Worm (Caenorhabditis elegans): ENCODE measurements around the gene ZC373.2.

The ZC373.2 gene

DNA sequence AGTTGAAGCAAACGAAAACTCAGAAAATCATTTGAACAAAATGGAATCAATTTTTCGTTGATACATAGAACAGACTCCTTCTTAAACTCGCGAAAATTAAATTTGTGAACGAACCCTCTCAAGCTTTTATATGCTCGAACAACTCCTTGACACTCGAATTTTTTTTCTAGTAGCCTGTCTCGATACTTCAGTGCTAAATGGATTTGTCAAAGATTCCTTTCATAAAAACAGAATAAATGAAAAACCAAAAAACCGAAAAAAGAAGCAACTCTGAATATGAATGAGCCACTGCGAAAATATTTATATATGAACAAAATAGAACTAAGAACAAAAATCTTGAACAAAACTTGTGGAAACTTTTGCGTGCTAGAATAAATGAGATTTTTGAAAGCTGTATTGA, 48.2 kb downstream of the ZC373.2 start:
- TF ChIP-seq ces-1 (GFP tag; optimal IDR thresholded peaks at IDR 0.05) (peak; percentile 55), nhr-12 (tag; optimal IDR thresholded peaks at IDR 0.05) (no peak)

DNA sequence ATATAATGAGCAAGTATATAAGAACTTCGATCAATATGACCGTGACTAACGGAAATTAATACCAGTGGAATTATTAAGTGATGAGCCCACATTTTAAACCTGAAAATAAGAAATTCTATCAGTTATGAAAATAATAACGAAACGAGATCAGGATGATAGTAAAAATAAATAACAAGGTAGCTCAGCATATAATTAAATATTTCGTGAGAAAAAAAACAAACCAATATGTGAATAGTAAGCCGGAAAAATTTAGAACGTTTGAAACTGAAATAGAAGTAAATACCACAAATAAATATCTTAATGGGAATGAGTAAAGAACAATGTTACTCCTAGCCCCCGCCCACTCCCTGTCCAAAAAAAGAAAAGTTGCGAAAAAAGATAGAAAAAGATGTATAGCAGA, 49.6 kb downstream of the ZC373.2 start, which contains the start of gene F19C6.3:
TSS of gene F19C6.3 (minus strand) at position 101 of the 400 bp plus-strand sequence.
- TF ChIP-seq elt-1 (tag; optimal IDR thresholded peaks at IDR 0.05; ENCODE audit: borderline replicate concordance, insufficient read depth), result no peak
- no peak for TF ChIP-seq unc-120 (tag; optimal IDR thresholded peaks at IDR 0.05; ENCODE audit: poor library complexity, severe bottlenecking)
- TF ChIP-seq M03D4.4 (tag; optimal IDR thresholded peaks at IDR 0.05), result no peak
- no peak for TF ChIP-seq pha-4 (tag; optimal IDR thresholded peaks at IDR 0.05)
- no peak for TF ChIP-seq mls-2 (tag; optimal IDR thresholded peaks at IDR 0.05)
- TF ChIP-seq sptf-1 (tag; optimal IDR thresholded peaks at IDR 0.05), result no peak
- TF ChIP-seq lsy-2 (tag; optimal IDR thresholded peaks at IDR 0.05), result no peak
- TF ChIP-seq nhr-237 (tag; optimal IDR thresholded peaks at IDR 0.05), result no peak
- TF ChIP-seq nhr-12 (tag; optimal IDR thresholded peaks at IDR 0.05), result no peak
- no peak for TF ChIP-seq cnd-1 (tag; optimal IDR thresholded peaks at IDR 0.05)
- no peak for TF ChIP-seq ceh-39 (tag; optimal IDR thresholded peaks at IDR 0.05)
- TF ChIP-seq nhr-76 (tag; optimal IDR thresholded peaks at IDR 0.05), result no peak
- no peak for TF ChIP-seq elt-3 (tag; optimal IDR thresholded peaks at IDR 0.05)
- TF ChIP-seq lin-13 (tag; optimal IDR thresholded peaks at IDR 0.05), result no peak
- TF ChIP-seq flh-1 (GFP tag; optimal IDR thresholded peaks at IDR 0.05), result no peak

All from whole organism, mixed stage, embryonic.